Worm (Caenorhabditis elegans): ENCODE data around the gene Y51A2B.9.
A peak's percentile ranks its signal among the peaks of the same experiment; 100 is the strongest.

Y51A2B.9 gene

ce11 chrV:18346080-18346479, 49.5 kb downstream of the Y51A2B.9 start (continued):
- TF ChIP-seq F57A8.1 (GFP tag; optimal IDR thresholded peaks at IDR 0.05), result no peak
- TF ChIP-seq rec-8 (tag; optimal IDR thresholded peaks at IDR 0.05), result no peak
- TF ChIP-seq athp-1 (tag; optimal IDR thresholded peaks at IDR 0.05), result no peak
- no peak for TF ChIP-seq bed-2 (GFP tag; IDR thresholded peaks at IDR 0.05)
- TF ChIP-seq nhr-90 (tag; optimal IDR thresholded peaks at IDR 0.05), result peak; percentile 62
- peak; percentile 55 for TF ChIP-seq chd-7 (tag; optimal IDR thresholded peaks at IDR 0.05)
- TF ChIP-seq repo-1 (tag; optimal IDR thresholded peaks at IDR 0.05), result peak; percentile 13
- TF ChIP-seq ceh-100 (GFP tag; IDR thresholded peaks at IDR 0.05), result no peak
- TF ChIP-seq K11D2.4 (GFP tag; IDR thresholded peaks at IDR 0.05), result peak; percentile 57; the same call in 1 of the 2 replicates
- no peak for TF ChIP-seq aptf-2 (GFP tag; conservative IDR thresholded peaks at IDR 0.05)
- TF ChIP-seq mcd-1 (GFP tag; IDR thresholded peaks at IDR 0.05), result peak; percentile 53
- TF ChIP-seq somi-1 (GFP tag; optimal IDR thresholded peaks at IDR 0.05), result peak; percentile 24
- TF ChIP-seq tlf-1 (GFP tag; optimal IDR thresholded peaks at IDR 0.05), result peak; percentile 72
- 0 out of 2 replicates have a peak, but pooled peaks have one; percentile 13 for TF ChIP-seq let-526 (GFP tag; IDR thresholded peaks at IDR 0.05)
- TF ChIP-seq pbrm-1 (GFP tag; IDR thresholded peaks at IDR 0.05), result no peak
- TF ChIP-seq K12H6.12 (tag; optimal IDR thresholded peaks at IDR 0.05), result no peak
- no peak for TF ChIP-seq hmg-20 (GFP tag; IDR thresholded peaks at IDR 0.05)
- TF ChIP-seq ets-4 (GFP tag; optimal IDR thresholded peaks at IDR 0.05), result peak; percentile 99
- TF ChIP-seq F33H1.4 (GFP tag; IDR thresholded peaks at IDR 0.05), result no peak
- TF ChIP-seq nfya-2 (GFP tag; IDR thresholded peaks at IDR 0.05), result no peak
- TF ChIP-seq ZK185.1 (tag; optimal IDR thresholded peaks at IDR 0.05; ENCODE audit: poor library complexity, severe bottlenecking), result no peak
- no peak for TF ChIP-seq ceh-40 (GFP tag; IDR thresholded peaks at IDR 0.05)
- no peak for TF ChIP-seq xnd-1 (tag; optimal IDR thresholded peaks at IDR 0.05)
- no peak for TF ChIP-seq ccch-3 (GFP tag; optimal IDR thresholded peaks at IDR 0.05)
- TF ChIP-seq ztf-26 (tag; optimal IDR thresholded peaks at IDR 0.05), result peak; percentile 79
- no peak for TF ChIP-seq madf-8 (GFP tag; conservative IDR thresholded peaks at IDR 0.05)
- TF ChIP-seq die-1 (tag; optimal IDR thresholded peaks at IDR 0.05), result no peak
- no peak for TF ChIP-seq attf-3 (GFP tag; conservative IDR thresholded peaks at IDR 0.05)
- TF ChIP-seq F39B2.1 (GFP tag; IDR thresholded peaks at IDR 0.05), result no peak
- TF ChIP-seq zim-3 (tag; optimal IDR thresholded peaks at IDR 0.05), result no peak

Measured in whole organism, young adult.